Fruit fly (Drosophila melanogaster) whole organism, embryonic: Measurements from ENCODE around the gene CG11700.

Experiments used
- Bdp1 ChIP-seq: fragments of 200-800 bp; sonication (Bioruptor generic); optimal IDR thresholded peaks from 3 replicates; lab custom pipeline; 2016; ENCODE audit warnings: missing biosample characterization, missing genetic modification characterization
- Bteb2 ChIP-seq: fragments of 200-800 bp; sonication (Bioruptor generic); optimal IDR thresholded peaks from 2 replicates; lab custom pipeline; 2016; ENCODE audit warnings: missing biosample characterization, missing genetic modification characterization
- CG10431 ChIP-seq: fragments of 200-800 bp; sonication (Bioruptor generic); optimal IDR thresholded peaks from 3 replicates; lab custom pipeline; 2018; ENCODE audit warnings: missing biosample characterization, mild to moderate bottlenecking, missing genetic modification characterization
- CG11093 ChIP-seq: fragments of 200-800 bp; sonication (Bioruptor generic); IDR thresholded peaks from 3 replicates; pipeline ENCODE4 v1.3.6; 2022; ENCODE audit warnings: missing biosample characterization, missing genetic modification characterization
- CG11560 ChIP-seq: fragments of 200-800 bp; sonication (Bioruptor generic); IDR thresholded peaks from 3 replicates; pipeline ENCODE4 v1.3.6; 2022; ENCODE audit warnings: missing biosample characterization, missing genetic modification characterization
- CG11696 ChIP-seq: fragments of 200-800 bp; sonication (Bioruptor generic); IDR thresholded peaks from 2 replicates; pipeline ENCODE4 v1.3.6; 2022; ENCODE audit warnings: missing biosample characterization, missing genetic modification characterization
- CG12071 ChIP-seq: fragments of 200-800 bp; sonication (Bioruptor generic); optimal IDR thresholded peaks from 3 replicates; lab custom pipeline; 2018; ENCODE audit warnings: missing biosample characterization, mild to moderate bottlenecking, missing genetic modification characterization
- CG13123 ChIP-seq: fragments of 200-800 bp; sonication (Bioruptor generic); optimal IDR thresholded peaks from 2 replicates; lab custom pipeline; 2016; ENCODE audit warnings: missing biosample characterization, missing genetic modification characterization
- CG13296 ChIP-seq: fragments of 200-800 bp; sonication (Bioruptor generic); optimal IDR thresholded peaks from 3 replicates; lab custom pipeline; 2018; ENCODE audit warnings: missing biosample characterization, mild to moderate bottlenecking, missing genetic modification characterization
- CG13894 ChIP-seq: fragments of 200-800 bp; sonication (Bioruptor generic); optimal IDR thresholded peaks from 3 replicates; lab custom pipeline; 2018; ENCODE audit warnings: missing biosample characterization, mild to moderate bottlenecking, missing genetic modification characterization, moderate library complexity
- CG15479 ChIP-seq: fragments of 200-800 bp; sonication (Bioruptor generic); optimal IDR thresholded peaks from 3 replicates; lab custom pipeline; 2019; ENCODE audit warnings: missing biosample characterization, mild to moderate bottlenecking, missing genetic modification characterization, moderate library complexity
- CG15601 ChIP-seq: fragments of 200-800 bp; sonication (Bioruptor generic); optimal IDR thresholded peaks from 3 replicates; lab custom pipeline; 2019; ENCODE audit warnings: missing biosample characterization, mild to moderate bottlenecking, missing genetic modification characterization, moderate library complexity
- CG1602 ChIP-seq: fragments of 200-800 bp; sonication (Bioruptor generic); optimal IDR thresholded peaks from 3 replicates; lab custom pipeline; 2016; ENCODE audit warnings: missing biosample characterization, missing genetic modification characterization
- CG16813 ChIP-seq: fragments of 200-800 bp; sonication (Bioruptor generic); IDR thresholded peaks from 3 replicates; pipeline ENCODE4 v1.3.6; 2022; ENCODE audit warnings: missing biosample characterization, missing genetic modification characterization; ENCODE audit not compliant: partially characterized antibody
- CG17328 ChIP-seq: fragments of 200-800 bp; sonication (Bioruptor generic); IDR thresholded peaks from 2 replicates; pipeline ENCODE4 v1.3.6; 2022; ENCODE audit warnings: missing biosample characterization, missing genetic modification characterization
- CG17361 ChIP-seq: fragments of 200-800 bp; sonication (Bioruptor generic); IDR thresholded peaks from 3 replicates; pipeline ENCODE4 v1.3.6; 2022; ENCODE audit warnings: missing biosample characterization, missing genetic modification characterization
- CG17612 ChIP-seq: fragments of 200-800 bp; sonication (Bioruptor generic); IDR thresholded peaks from 2 replicates; pipeline ENCODE4 v1.3.6; 2022; ENCODE audit warnings: missing biosample characterization, missing genetic modification characterization
- CG31388 ChIP-seq: fragments of 200-800 bp; sonication (Bioruptor generic); optimal IDR thresholded peaks from 2 replicates; lab custom pipeline; 2016; ENCODE audit warnings: missing biosample characterization, missing genetic modification characterization
- CG3838 ChIP-seq: fragments of 200-800 bp; sonication (Bioruptor generic); optimal IDR thresholded peaks from 3 replicates; lab custom pipeline; 2016; ENCODE audit warnings: missing biosample characterization, missing genetic modification characterization
- CG4282 ChIP-seq: fragments of 200-800 bp; sonication (Bioruptor generic); optimal IDR thresholded peaks from 2 replicates; lab custom pipeline; 2016; ENCODE audit warnings: missing biosample characterization, missing genetic modification characterization
- CG6683 ChIP-seq: fragments of 200-800 bp; sonication (Bioruptor generic); optimal IDR thresholded peaks from 2 replicates; lab custom pipeline; 2017; ENCODE audit warnings: missing biosample characterization, mild to moderate bottlenecking, missing genetic modification characterization, missing genetic modification reagents
- CG7963 ChIP-seq: fragments of 200-800 bp; sonication (Bioruptor generic); IDR thresholded peaks from 3 replicates; pipeline ENCODE4 v1.3.6; 2022; ENCODE audit warnings: missing biosample characterization, missing genetic modification characterization; ENCODE audit not compliant: partially characterized antibody
- CG8089 ChIP-seq: fragments of 200-800 bp; sonication (Bioruptor generic); optimal IDR thresholded peaks from 3 replicates; lab custom pipeline; 2016; ENCODE audit warnings: missing biosample characterization, missing genetic modification characterization
- CG8765 ChIP-seq: fragments of 200-800 bp; sonication (Bioruptor generic); IDR thresholded peaks from 2 replicates; pipeline ENCODE4 v1.3.6; 2022; ENCODE audit warnings: missing biosample characterization, missing genetic modification characterization
- D ChIP-seq, 2 experiments: fragments of 200-800 bp in 1 of 2; fragments of >200 bp in 1 of 2; sonication (Bioruptor generic) in 1 of 2; optimal IDR thresholded peaks; 2 replicates in 1 of 2; 3 replicates in 1 of 2; lab custom pipeline; 2017; ENCODE audit warnings: mild to moderate bottlenecking in 1 of 2, missing biosample characterization in 1 of 2, missing genetic modification characterization in 1 of 2, missing genetic modification reagents in 1 of 2
- D19A ChIP-seq: fragments of 200-800 bp; optimal IDR thresholded peaks from 3 replicates; lab custom pipeline; 2019; ENCODE audit warnings: missing biosample characterization, mild to moderate bottlenecking, missing genetic modification characterization, moderate library complexity
- Dp ChIP-seq: fragments of 200-800 bp; sonication (Bioruptor generic); optimal IDR thresholded peaks from 2 replicates; lab custom pipeline; 2018; ENCODE audit warnings: missing biosample characterization, mild to moderate bottlenecking, missing genetic modification characterization, moderate library complexity
- Eip74EF ChIP-seq, 2 experiments: fragments of 200-800 bp in 1 of 2; fragments of >200 bp in 1 of 2; sonication (Bioruptor generic) in 1 of 2; optimal IDR thresholded peaks; 2 replicates each; lab custom pipeline; 2017 to 2019; ENCODE audit warnings: missing biosample characterization in 2 of 2, missing genetic modification characterization in 2 of 2, mild to moderate bottlenecking in 1 of 2, moderate library complexity in 1 of 2
- Gsc ChIP-seq: fragments of 200-800 bp; sonication (Bioruptor generic); IDR thresholded peaks from 2 replicates; pipeline ENCODE4 v1.3.6; 2022; ENCODE audit warnings: missing biosample characterization, missing genetic modification characterization
- HmgZ ChIP-seq: fragments of 200-800 bp; sonication (Bioruptor generic); optimal IDR thresholded peaks from 2 replicates; lab custom pipeline; 2018; ENCODE audit warnings: missing biosample characterization, mild to moderate bottlenecking, missing genetic modification characterization
- Hsf ChIP-seq: fragments of 200-800 bp; sonication (Bioruptor generic); optimal IDR thresholded peaks from 3 replicates; lab custom pipeline; 2016; ENCODE audit warnings: missing biosample characterization, missing genetic modification characterization
- MBD-R2 ChIP-seq: fragments of 200-800 bp; sonication (Bioruptor generic); IDR thresholded peaks from 2 replicates; pipeline ENCODE4 v1.3.6; 2022; ENCODE audit warnings: missing biosample characterization, missing genetic modification characterization
- Mad ChIP-seq: fragments of 200-800 bp; sonication (Bioruptor generic); optimal IDR thresholded peaks from 2 replicates; lab custom pipeline; 2016; ENCODE audit warnings: missing biosample characterization, missing genetic modification characterization
- Nf-YA ChIP-seq: fragments of 200-800 bp; sonication (Bioruptor generic); IDR thresholded peaks from 2 replicates; pipeline ENCODE4 v1.3.6; 2022; ENCODE audit warnings: missing biosample characterization, missing genetic modification characterization
- az2 ChIP-seq: fragments of 200-800 bp; sonication (Bioruptor generic); optimal IDR thresholded peaks from 3 replicates; lab custom pipeline; 2016; ENCODE audit warnings: missing biosample characterization, missing genetic modification characterization
- corto ChIP-seq: fragments of 200-800 bp; sonication (Bioruptor generic); optimal IDR thresholded peaks from 2 replicates; lab custom pipeline; 2016; ENCODE audit warnings: missing biosample characterization, mild to moderate bottlenecking, missing genetic modification characterization, moderate library complexity
- crol ChIP-seq: fragments of 200-800 bp; sonication (Bioruptor generic); IDR thresholded peaks from 2 replicates; pipeline ENCODE4 v1.3.6; 2022; ENCODE audit warnings: missing biosample characterization, missing genetic modification characterization
- esg ChIP-seq: fragments of 200-800 bp; sonication (Bioruptor generic); conservative IDR thresholded peaks from 2 replicates; pipeline ENCODE4 v1.3.6; 2022; ENCODE audit warnings: missing biosample characterization, missing genetic modification characterization
- exex ChIP-seq: fragments of 200-800 bp; sonication (Bioruptor generic); optimal IDR thresholded peaks from 4 replicates; lab custom pipeline; 2018; ENCODE audit warnings: missing biosample characterization, mild to moderate bottlenecking, missing genetic modification characterization, moderate library complexity
- gem ChIP-seq: fragments of 200-800 bp; sonication (Bioruptor generic); optimal IDR thresholded peaks from 2 replicates; lab custom pipeline; 2019; ENCODE audit warnings: missing biosample characterization, mild to moderate bottlenecking, missing genetic modification characterization, moderate library complexity
- gfzf ChIP-seq: fragments of 200-800 bp; sonication (Bioruptor generic); optimal IDR thresholded peaks from 2 replicates; lab custom pipeline; 2016; ENCODE audit warnings: missing biosample characterization, mild to moderate bottlenecking, missing genetic modification characterization, moderate library complexity
- gsb-n ChIP-seq: fragments of 200-800 bp; sonication (Bioruptor generic); optimal IDR thresholded peaks from 3 replicates; lab custom pipeline; 2018; ENCODE audit warnings: missing biosample characterization, mild to moderate bottlenecking, missing genetic modification characterization
- lola ChIP-seq, 3 experiments: fragments of >200 bp in 2 of 3; fragments of 200-800 bp in 1 of 3; sonication (Bioruptor generic) in 1 of 3; optimal IDR thresholded peaks; 2 replicates each; lab custom pipeline; 2017 to 2019; ENCODE audit warnings: missing biosample characterization in 3 of 3, missing genetic modification characterization in 3 of 3, mild to moderate bottlenecking in 1 of 3, moderate library complexity in 1 of 3
- nau ChIP-seq: fragments of 200-800 bp; sonication (Bioruptor generic); optimal IDR thresholded peaks from 3 replicates; lab custom pipeline; 2017; ENCODE audit warnings: missing biosample characterization, mild to moderate bottlenecking, missing genetic modification characterization, missing genetic modification reagents
- oc ChIP-seq: fragments of 200-800 bp; sonication (Bioruptor generic); optimal IDR thresholded peaks from 2 replicates; lab custom pipeline; 2018; ENCODE audit warnings: missing biosample characterization, mild to moderate bottlenecking, missing genetic modification characterization, moderate library complexity
- pros ChIP-seq: fragments of 200-800 bp; sonication (Bioruptor generic); optimal IDR thresholded peaks from 3 replicates; lab custom pipeline; 2019; ENCODE audit warnings: missing biosample characterization, mild to moderate bottlenecking, missing genetic modification characterization, moderate library complexity
- repo ChIP-seq: fragments of 200-800 bp; sonication (Bioruptor generic); optimal IDR thresholded peaks from 2 replicates; lab custom pipeline; 2016; ENCODE audit warnings: missing biosample characterization, missing genetic modification characterization
- run ChIP-seq: fragments of 200-800 bp; sonication (Bioruptor generic); optimal IDR thresholded peaks from 3 replicates; lab custom pipeline; 2018; ENCODE audit warnings: missing biosample characterization, mild to moderate bottlenecking, missing genetic modification characterization
- sima ChIP-seq: fragments of 200-800 bp; sonication (Bioruptor generic); optimal IDR thresholded peaks from 2 replicates; lab custom pipeline; 2016; ENCODE audit warnings: missing biosample characterization, missing genetic modification characterization
- wek ChIP-seq: fragments of 200-800 bp; sonication (Bioruptor generic); optimal IDR thresholded peaks from 3 replicates; lab custom pipeline; 2018; ENCODE audit warnings: missing biosample characterization, mild to moderate bottlenecking, missing genetic modification characterization, moderate library complexity

The CG11700 gene

dm6 chrX:6267187-6267711 lies 16.1 kb downstream of the CG11700 start, which contains the start of gene schlank (continued):
- no peak for TF ChIP-seq CG7963 (GFP tag; lab: Robert Waterston, UW)
- TF ChIP-seq pros (GFP tag; lab: Kevin White, UChicago): no peak
- no peak for TF ChIP-seq sima (GFP tag; lab: Kevin White, UChicago)
- TF ChIP-seq CG17328 (GFP tag; lab: Robert Waterston, UW): peak; percentile 18; the same call in 1 of the 2 replicates
- no peak for TF ChIP-seq Eip74EF (GFP tag; optimal IDR thresholded peaks at IDR 0.05; lab: Kevin White, UChicago)
- TF ChIP-seq Dp (GFP tag; lab: Kevin White, UChicago): peak; percentile 30
- peak; percentile 69 for TF ChIP-seq gem (tag; lab: Kevin White, UChicago)
- no peak for TF ChIP-seq CG3838 (GFP tag; lab: Kevin White, UChicago)
- TF ChIP-seq HmgZ (tag; lab: Kevin White, UChicago): no peak
- peak; percentile 24 for TF ChIP-seq repo (GFP tag; lab: Kevin White, UChicago)
- TF ChIP-seq gfzf (GFP tag; lab: Kevin White, UChicago): peak; percentile 94
- no peak for TF ChIP-seq CG6683 (GFP tag; lab: Kevin White, UChicago)
- TF ChIP-seq CG12071: peak; percentile 25
- TF ChIP-seq CG16813 (GFP tag; lab: Robert Waterston, UW): no peak
- peak; percentile 31 for TF ChIP-seq CG13296
- TF ChIP-seq CG31388 (GFP tag; lab: Kevin White, UChicago): no peak
- TF ChIP-seq CG1602 (GFP tag; lab: Kevin White, UChicago): peak; percentile 60
- TF ChIP-seq Gsc (GFP tag; lab: Robert Waterston, UW): no peak
- no peak for TF ChIP-seq CG11560 (tag; lab: Robert Waterston, UW)
- TF ChIP-seq nau (GFP tag; lab: Kevin White, UChicago): no peak
- peak; percentile 23 for TF ChIP-seq CG13894 (tag; lab: Kevin White, UChicago)
- no peak for TF ChIP-seq Bteb2 (GFP tag; lab: Kevin White, UChicago)
- TF ChIP-seq Mad: no peak
- TF ChIP-seq CG10431 (GFP tag; lab: Kevin White, UChicago): no peak
- no peak for TF ChIP-seq corto (GFP tag; lab: Kevin White, UChicago)
- TF ChIP-seq Hsf (GFP tag; lab: Kevin White, UChicago): peak; percentile 62
- TF ChIP-seq run (tag; lab: Kevin White, UChicago): no peak
- peak; percentile 47 for TF ChIP-seq CG8089
- TF ChIP-seq CG17612: peak; percentile 45; the same call in 1 of the 2 replicates
- peak; percentile 38 for TF ChIP-seq CG4282 (GFP tag; lab: Kevin White, UChicago)
- peak; percentile 55 for TF ChIP-seq az2 (GFP tag; lab: Kevin White, UChicago)
- peak; percentile 57 for TF ChIP-seq esg (GFP tag; lab: Robert Waterston, UW)
- no peak for TF ChIP-seq D19A (tag; lab: Kevin White, UChicago)
- TF ChIP-seq oc (tag; lab: Kevin White, UChicago): no peak
- TF ChIP-seq Bdp1 (GFP tag; lab: Kevin White, UChicago): peak; percentile 17
- TF ChIP-seq CG11696: no peak
- no peak for TF ChIP-seq CG8765 (GFP tag; lab: Robert Waterston, UW)
- no peak for TF ChIP-seq crol (GFP tag; lab: Robert Waterston, UW)
- TF ChIP-seq Nf-YA: no peak
- peak; percentile 71 for TF ChIP-seq CG17361 (GFP tag; lab: Robert Waterston, UW)
- TF ChIP-seq CG15479: no peak
- no peak for TF ChIP-seq gsb-n (tag; lab: Kevin White, UChicago)
- TF ChIP-seq wek (GFP tag; lab: Kevin White, UChicago): no peak
- peak in 1 of 3 experiments; percentile 37 for TF ChIP-seq lola (GFP tag; optimal IDR thresholded peaks at IDR 0.05; lab: Kevin White, UChicago)
- no peak for TF ChIP-seq exex (tag; lab: Kevin White, UChicago)
- no peak for TF ChIP-seq CG15601 (tag; lab: Kevin White, UChicago)
- TF ChIP-seq CG13123: no peak
- peak; percentile 51; the same call in 1 of the 3 replicates for TF ChIP-seq CG11093 (GFP tag; lab: Robert Waterston, UW)
- TF ChIP-seq D (optimal IDR thresholded peaks at IDR 0.05; lab: Kevin White, UChicago): no peak
- no peak for TF ChIP-seq D (GFP tag; optimal IDR thresholded peaks at IDR 0.05; lab: Kevin White, UChicago)
- TF ChIP-seq MBD-R2 (GFP tag; lab: Robert Waterston, UW): no peak
